Worm (Caenorhabditis elegans) whole organism, L4 larva: ENCODE data around the gene nspc-7.

Experiments
- F44E2.7 ChIP-seq: fragments of 200-800 bp; sonication (Bioruptor generic); IDR thresholded peaks from 2 replicates; pipeline ENCODE4 v2.1.2; 2022; ENCODE audit warnings: missing genetic modification characterization, missing compliant biosample characterization
- T20F7.1 ChIP-seq: fragments of 200-800 bp; sonication (Bioruptor generic); optimal IDR thresholded peaks from 2 replicates; lab custom pipeline; 2018; ENCODE audit warnings: mild to moderate bottlenecking, missing genetic modification characterization, missing compliant biosample characterization
- daf-12 ChIP-seq: fragments of 150-350 bp; optimal IDR thresholded peaks from 2 replicates; lab custom pipeline; 2014; ENCODE audit warnings: missing biosample characterization, missing genetic modification reagents, missing genetic modification characterization
- gei-8 ChIP-seq: fragments of 200-800 bp; sonication (Bioruptor generic); optimal IDR thresholded peaks from 2 replicates; lab custom pipeline; 2018; ENCODE audit warnings: mild to moderate bottlenecking, missing genetic modification characterization, missing compliant biosample characterization
- lin-13 ChIP-seq: fragments of 150-350 bp; optimal IDR thresholded peaks from 2 replicates; lab custom pipeline; 2014; ENCODE audit warnings: missing biosample characterization, missing genetic modification reagents, missing genetic modification characterization
- nhr-11 ChIP-seq: fragments of 150-350 bp; optimal IDR thresholded peaks from 2 replicates; lab custom pipeline; 2014; ENCODE audit warnings: missing biosample characterization, missing genetic modification characterization
- php-3 ChIP-seq: fragments of 200-800 bp; sonication (Bioruptor generic); IDR thresholded peaks from 2 replicates; pipeline ENCODE4 v1.3.6; 2022; ENCODE audit warnings: missing genetic modification reagents, missing genetic modification characterization, missing compliant biosample characterization
- snpc-4 ChIP-seq: fragments of 150-350 bp; optimal IDR thresholded peaks from 2 replicates; lab custom pipeline; 2014; ENCODE audit warnings: missing biosample characterization, missing genetic modification characterization
- unc-62 ChIP-seq, 3 experiments: fragments of 150-350 bp in 1 of 3; sonication (generic microtip); optimal IDR thresholded peaks in 2 of 3; peaks in 1 of 3; 1 replicate in 1 of 3; 2 replicates in 2 of 3; lab custom pipeline; 2014 to 2017; ENCODE audit warnings: missing biosample characterization in 3 of 3, missing genetic modification characterization in 3 of 3, missing genetic modification reagents in 3 of 3, missing genotype in 1 of 3

DNA sequence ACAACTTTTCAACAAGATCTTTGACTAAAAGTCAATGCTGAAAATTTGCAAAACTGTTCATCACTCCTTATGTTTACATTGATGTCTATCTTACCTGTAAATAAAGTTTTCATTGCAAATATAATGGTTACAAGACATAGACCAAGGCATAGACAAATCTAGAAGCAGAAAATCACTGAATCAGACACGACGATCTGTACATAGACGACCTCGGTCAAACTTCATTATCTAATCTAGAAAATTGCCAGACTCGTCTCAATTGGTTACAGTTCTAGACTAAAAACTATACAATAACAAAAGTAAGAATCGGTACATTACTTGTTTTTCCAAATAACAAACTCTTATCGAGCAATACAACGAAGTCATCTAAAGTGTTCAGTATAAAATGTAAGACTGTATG, 40.7 kb upstream of the nspc-7 start, which contains the start of gene grd-4:
- TF ChIP-seq F44E2.7 (GFP tag; lab: Robert Waterston, UW) (no peak), daf-12 (tag; lab: Kevin White, UChicago) (no peak), T20F7.1 (GFP tag; lab: Kevin White, UChicago) (no peak), lin-13 (GFP tag; lab: Kevin White, UChicago) (no peak), gei-8 (no peak), nhr-11 (no peak), snpc-4 (tag; lab: Kevin White, UChicago) (no peak), unc-62 (GFP tag; optimal IDR thresholded peaks at IDR 0.05 in 1 of 2; lab: Kevin White, UChicago) (no peak), unc-62 (tag; optimal IDR thresholded peaks at IDR 0.05; lab: Kevin White, UChicago) (no peak), php-3 (GFP tag; lab: Robert Waterston, UW) (no peak)
